Fruit fly (Drosophila melanogaster) whole organism, embryonic: ENCODE measurements around the gene Cyp4d14.

Experiments
- Abd-B ChIP-seq: fragments of 200-800 bp; sonication (Bioruptor generic); optimal IDR thresholded peaks from 2 replicates; lab custom pipeline; 2018; ENCODE audit warnings: missing biosample characterization, mild to moderate bottlenecking, missing genetic modification characterization, moderate library complexity
- Bteb2 ChIP-seq: fragments of 200-800 bp; sonication (Bioruptor generic); optimal IDR thresholded peaks from 2 replicates; lab custom pipeline; 2016; ENCODE audit warnings: missing biosample characterization, missing genetic modification characterization
- CG10654 ChIP-seq: fragments of 200-800 bp; sonication (Bioruptor generic); optimal IDR thresholded peaks from 2 replicates; lab custom pipeline; 2016; ENCODE audit warnings: missing biosample characterization, missing genetic modification characterization
- CG13624 ChIP-seq: fragments of 200-800 bp; sonication (Bioruptor generic); optimal IDR thresholded peaks from 2 replicates; lab custom pipeline; 2016; ENCODE audit warnings: missing biosample characterization, missing genetic modification characterization
- CG14965 ChIP-seq: fragments of 200-800 bp; sonication (Bioruptor generic); optimal IDR thresholded peaks from 2 replicates; lab custom pipeline; 2016; ENCODE audit warnings: missing biosample characterization, missing genetic modification characterization, borderline replicate concordance
- CG16813 ChIP-seq: fragments of 200-800 bp; sonication (Bioruptor generic); IDR thresholded peaks from 3 replicates; pipeline ENCODE4 v1.3.6; 2022; ENCODE audit warnings: missing biosample characterization, missing genetic modification characterization; ENCODE audit not compliant: partially characterized antibody
- CG17186 ChIP-seq: fragments of 200-800 bp; sonication (Bioruptor generic); optimal IDR thresholded peaks from 3 replicates; lab custom pipeline; 2017; ENCODE audit warnings: missing biosample characterization, missing genetic modification reagents, missing genetic modification characterization
- CG17359 ChIP-seq: fragments of 200-800 bp; sonication (Bioruptor generic); optimal IDR thresholded peaks from 3 replicates; lab custom pipeline; 2018; ENCODE audit warnings: missing biosample characterization, mild to moderate bottlenecking, missing genetic modification characterization, moderate library complexity
- CG2889 ChIP-seq: fragments of 200-800 bp; sonication (Bioruptor generic); IDR thresholded peaks from 3 replicates; pipeline ENCODE4 v1.3.6; 2022; ENCODE audit warnings: missing biosample characterization, missing genetic modification characterization
- CG30020 ChIP-seq: fragments of 200-800 bp; optimal IDR thresholded peaks from 2 replicates; lab custom pipeline; 2019; ENCODE audit warnings: missing biosample characterization, mild to moderate bottlenecking, missing genetic modification characterization, moderate library complexity
- CG3847 ChIP-seq: fragments of 200-800 bp; sonication (Bioruptor generic); IDR thresholded peaks from 2 replicates; pipeline ENCODE4 v1.3.6; 2022; ENCODE audit warnings: missing biosample characterization, missing genetic modification characterization
- CG42726 ChIP-seq: fragments of 200-800 bp; sonication (Bioruptor generic); IDR thresholded peaks from 2 replicates; pipeline ENCODE4 v1.3.6; 2022; ENCODE audit warnings: missing biosample characterization, missing genetic modification characterization; ENCODE audit not compliant: partially characterized antibody
- CG5953 ChIP-seq: fragments of 200-800 bp; sonication (Bioruptor generic); IDR thresholded peaks from 2 replicates; pipeline ENCODE4 v1.3.6; 2022; ENCODE audit warnings: missing biosample characterization, missing genetic modification characterization
- CG6765 ChIP-seq: fragments of 200-800 bp; sonication (Bioruptor generic); optimal IDR thresholded peaks from 3 replicates; lab custom pipeline; 2017; ENCODE audit warnings: missing biosample characterization, mild to moderate bottlenecking, missing genetic modification characterization
- CG7372 ChIP-seq: fragments of 200-800 bp; sonication (Bioruptor generic); IDR thresholded peaks from 2 replicates; pipeline ENCODE4 v1.3.6; 2022; ENCODE audit warnings: missing biosample characterization, missing genetic modification characterization
- CG9876 ChIP-seq: fragments of 200-800 bp; sonication (Bioruptor generic); optimal IDR thresholded peaks from 2 replicates; lab custom pipeline; 2016; ENCODE audit warnings: missing biosample characterization, missing genetic modification characterization
- CG9932 ChIP-seq: fragments of 200-800 bp; sonication (Bioruptor generic); IDR thresholded peaks from 2 replicates; pipeline ENCODE4 v1.3.6; 2022; ENCODE audit warnings: missing biosample characterization, missing genetic modification characterization
- Camta ChIP-seq: fragments of 200-800 bp; sonication (Bioruptor generic); optimal IDR thresholded peaks from 2 replicates; lab custom pipeline; 2016; ENCODE audit warnings: missing biosample characterization, missing genetic modification characterization
- Dfd ChIP-seq, 2 experiments: fragments of >200 bp; optimal IDR thresholded peaks; 2 replicates each; lab custom pipeline; 2017; ENCODE audit warnings: missing biosample characterization in 2 of 2, missing genetic modification characterization in 2 of 2
- Lhr ChIP-seq: fragments of 200-800 bp; sonication (Bioruptor generic); optimal IDR thresholded peaks from 3 replicates; lab custom pipeline; 2017; ENCODE audit warnings: mild to moderate bottlenecking, missing biosample characterization, missing genetic modification reagents, missing genetic modification characterization
- Med ChIP-seq: fragments of 200-800 bp; sonication (Bioruptor generic); peaks from one replicate; lab custom pipeline; 2016; ENCODE audit warnings: missing biosample characterization, missing genetic modification characterization, mild to moderate bottlenecking, inconsistent platforms, moderate library complexity
- Nf-YB ChIP-seq: fragments of 200-800 bp; sonication (Bioruptor generic); optimal IDR thresholded peaks from 3 replicates; lab custom pipeline; 2019; ENCODE audit warnings: missing biosample characterization, mild to moderate bottlenecking, missing genetic modification characterization, moderate library complexity
- Sox102F ChIP-seq: fragments of 200-800 bp; sonication (Bioruptor generic); optimal IDR thresholded peaks from 2 replicates; lab custom pipeline; 2018; ENCODE audit warnings: missing biosample characterization, mild to moderate bottlenecking, missing genetic modification characterization, moderate library complexity
- bab2 ChIP-seq: fragments of 200-800 bp; sonication (Bioruptor generic); optimal IDR thresholded peaks from 2 replicates; lab custom pipeline; 2016; ENCODE audit warnings: missing biosample characterization, missing genetic modification characterization
- bcd ChIP-seq: fragments of 200-800 bp; sonication (Bioruptor generic); optimal IDR thresholded peaks from 2 replicates; lab custom pipeline; 2017; ENCODE audit warnings: missing biosample characterization, mild to moderate bottlenecking, missing genetic modification characterization
- cas ChIP-seq: fragments of 200-800 bp; sonication (Bioruptor generic); IDR thresholded peaks from 2 replicates; pipeline ENCODE4 v1.3.6; 2022; ENCODE audit warnings: missing biosample characterization, missing genetic modification characterization
- caup ChIP-seq: fragments of 200-800 bp; sonication (Bioruptor generic); optimal IDR thresholded peaks from 3 replicates; lab custom pipeline; 2017; ENCODE audit warnings: missing biosample characterization, mild to moderate bottlenecking, missing genetic modification characterization, moderate library complexity; ENCODE audit not compliant: severe bottlenecking
- dm ChIP-seq: fragments of 200-800 bp; sonication (Bioruptor generic); optimal IDR thresholded peaks from 3 replicates; lab custom pipeline; 2016; ENCODE audit warnings: missing biosample characterization, missing genetic modification characterization
- dpn ChIP-seq, 2 experiments: fragments of 200-800 bp; sonication (Bioruptor generic); optimal IDR thresholded peaks; 3 replicates each; lab custom pipeline; 2016; ENCODE audit warnings: missing biosample characterization in 2 of 2, missing genetic modification characterization in 2 of 2
- emc ChIP-seq: fragments of 200-800 bp; sonication (Bioruptor generic); optimal IDR thresholded peaks from 2 replicates; lab custom pipeline; 2016; ENCODE audit warnings: missing biosample characterization, missing genetic modification characterization
- gcm2 ChIP-seq: fragments of 200-800 bp; sonication (Bioruptor generic); optimal IDR thresholded peaks from 2 replicates; lab custom pipeline; 2016; ENCODE audit warnings: missing biosample characterization, missing genetic modification characterization
- grn ChIP-seq: fragments of 200-800 bp; sonication (Bioruptor generic); optimal IDR thresholded peaks from 3 replicates; lab custom pipeline; 2017; ENCODE audit warnings: missing biosample characterization, missing genetic modification characterization
- kni ChIP-seq: fragments of 200-800 bp; sonication (Bioruptor generic); optimal IDR thresholded peaks from 3 replicates; lab custom pipeline; 2017; ENCODE audit warnings: mild to moderate bottlenecking, missing biosample characterization, missing genetic modification reagents, missing genetic modification characterization
- mirr ChIP-seq: fragments of 200-800 bp; sonication (Bioruptor generic); optimal IDR thresholded peaks from 3 replicates; lab custom pipeline; 2018; ENCODE audit warnings: missing biosample characterization, mild to moderate bottlenecking, missing genetic modification characterization
- mld ChIP-seq: fragments of 200-800 bp; sonication (Bioruptor generic); IDR thresholded peaks from 3 replicates; pipeline ENCODE4 v1.3.6; 2022; ENCODE audit warnings: missing biosample characterization, missing genetic modification characterization; ENCODE audit not compliant: partially characterized antibody
- pfk ChIP-seq: fragments of 200-800 bp; sonication (Bioruptor generic); optimal IDR thresholded peaks from 2 replicates; lab custom pipeline; 2018; ENCODE audit warnings: missing biosample characterization, mild to moderate bottlenecking, missing genetic modification characterization, moderate library complexity
- pita ChIP-seq: fragments of 200-800 bp; sonication (Bioruptor generic); optimal IDR thresholded peaks from 2 replicates; lab custom pipeline; 2017; ENCODE audit warnings: missing biosample characterization, mild to moderate bottlenecking, missing genetic modification characterization
- row ChIP-seq: fragments of 200-800 bp; sonication (Bioruptor generic); IDR thresholded peaks from 3 replicates; pipeline ENCODE4 v1.3.6; 2022; ENCODE audit warnings: missing biosample characterization, missing genetic modification characterization
- sc ChIP-seq, 3 experiments: fragments of >200 bp in 2 of 3; fragments of 200-800 bp in 1 of 3; sonication (Bioruptor generic) in 1 of 3; optimal IDR thresholded peaks; 2 replicates in 2 of 3; 3 replicates in 1 of 3; lab custom pipeline; 2017; ENCODE audit warnings: mild to moderate bottlenecking in 1 of 3, missing biosample characterization in 1 of 3, missing genetic modification characterization in 1 of 3, missing genetic modification reagents in 1 of 3
- sim ChIP-seq: fragments of 200-800 bp; sonication (Bioruptor generic); IDR thresholded peaks from 2 replicates; pipeline ENCODE4 v1.3.6; 2022; ENCODE audit warnings: missing biosample characterization, missing genetic modification characterization
- sna ChIP-seq: fragments of 200-800 bp; sonication (Bioruptor generic); IDR thresholded peaks from 2 replicates; pipeline ENCODE4 v1.3.6; 2022; ENCODE audit warnings: missing biosample characterization, missing genetic modification characterization; ENCODE audit not compliant: partially characterized antibody
- trh ChIP-seq: fragments of 200-800 bp; sonication (Bioruptor generic); optimal IDR thresholded peaks from 2 replicates; lab custom pipeline; 2016; ENCODE audit warnings: missing biosample characterization, missing genetic modification characterization
- vnd ChIP-seq: fragments of 200-800 bp; sonication (Bioruptor generic); IDR thresholded peaks from 3 replicates; pipeline ENCODE4 v1.3.6; 2022; ENCODE audit warnings: missing biosample characterization, missing genetic modification characterization; ENCODE audit not compliant: partially characterized antibody
- vvl ChIP-seq: fragments of 200-800 bp; sonication (Bioruptor generic); IDR thresholded peaks from 2 replicates; pipeline ENCODE4 v1.3.6; 2022; ENCODE audit warnings: missing biosample characterization, missing genetic modification characterization
- wdn ChIP-seq: fragments of 200-800 bp; sonication (Bioruptor generic); IDR thresholded peaks from 2 replicates; pipeline ENCODE4 v1.3.6; 2022; ENCODE audit warnings: missing biosample characterization, missing genetic modification characterization
- z ChIP-seq: fragments of 200-800 bp; sonication (Bioruptor generic); IDR thresholded peaks from 3 replicates; pipeline ENCODE4 v1.3.6; 2022; ENCODE audit warnings: missing biosample characterization, missing genetic modification characterization
- zen ChIP-seq: fragments of 200-800 bp; sonication (Bioruptor generic); optimal IDR thresholded peaks from 3 replicates; lab custom pipeline; 2018; ENCODE audit warnings: missing biosample characterization, mild to moderate bottlenecking, missing genetic modification characterization, moderate library complexity
- zfh2 ChIP-seq: fragments of 200-800 bp; sonication (Bioruptor generic); optimal IDR thresholded peaks from 2 replicates; lab custom pipeline; 2016; ENCODE audit warnings: missing biosample characterization, missing genetic modification characterization

The Cyp4d14 gene

DNA sequence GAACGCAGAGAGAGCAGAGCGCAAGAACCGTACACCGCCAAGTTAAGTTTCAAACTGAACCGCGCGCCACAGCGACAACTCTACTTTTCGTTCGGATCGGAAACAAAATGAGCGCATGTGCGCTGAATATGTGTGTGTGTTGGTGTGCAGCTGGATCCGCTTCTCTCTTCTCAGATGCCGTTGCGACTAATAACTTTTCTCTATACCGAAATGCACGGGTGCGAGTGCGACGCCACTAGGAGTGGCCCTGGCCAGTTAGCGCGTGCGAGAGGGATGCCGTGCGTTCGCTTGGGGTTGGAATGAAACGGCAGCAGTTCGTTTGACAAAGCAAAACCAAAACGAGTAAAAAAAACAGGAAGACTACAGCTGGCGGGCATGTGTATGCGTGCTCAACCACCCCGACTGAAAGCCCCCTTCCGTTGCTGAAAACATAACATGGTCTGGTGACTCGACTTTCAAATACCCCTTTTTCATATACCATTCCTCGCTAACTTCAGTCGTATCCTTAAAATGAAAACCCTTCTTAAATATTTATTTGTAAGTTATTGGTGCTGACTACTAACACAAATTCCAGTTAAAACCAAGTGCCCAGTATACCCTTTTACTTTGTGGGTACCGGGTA lies 38.2 kb downstream of the Cyp4d14 start (continued):
- TF ChIP-seq CG5953 (GFP tag; lab: Robert Waterston, UW): peak; percentile 100
- peak; percentile 91 for TF ChIP-seq z (GFP tag; lab: Robert Waterston, UW)
- TF ChIP-seq CG42726 (GFP tag; lab: Robert Waterston, UW): no peak
- TF ChIP-seq caup (GFP tag; lab: Kevin White, UChicago): peak; percentile 100
- TF ChIP-seq Camta (GFP tag; lab: Kevin White, UChicago): peak; percentile 100
- no peak for TF ChIP-seq sc (optimal IDR thresholded peaks at IDR 0.05; lab: Kevin White, UChicago)
- TF ChIP-seq sc (GFP tag; optimal IDR thresholded peaks at IDR 0.05; lab: Kevin White, UChicago): peak; percentile 100
- peak; percentile 95 for TF ChIP-seq CG14965
- TF ChIP-seq Abd-B (GFP tag; lab: Kevin White, UChicago): peak; percentile 100
- TF ChIP-seq dpn (GFP tag; optimal IDR thresholded peaks at IDR 0.05; lab: Kevin White, UChicago): peak; percentile 100
- peak; percentile 97 for TF ChIP-seq CG6765 (GFP tag; lab: Kevin White, UChicago)
- peak; percentile 100 for TF ChIP-seq CG13624 (GFP tag; lab: Kevin White, UChicago)
- peak; percentile 100 for TF ChIP-seq CG3847 (GFP tag; lab: Robert Waterston, UW)
- peak; percentile 99 for TF ChIP-seq Bteb2
- peak; percentile 98 for TF ChIP-seq CG17186 (GFP tag; lab: Kevin White, UChicago)
- TF ChIP-seq zfh2 (GFP tag; lab: Kevin White, UChicago): peak; percentile 100
- TF ChIP-seq Med (GFP tag; lab: Kevin White, UChicago): peak; percentile 100
- peak; percentile 100 for TF ChIP-seq CG9932
- no peak for TF ChIP-seq pita
- peak; percentile 100 for TF ChIP-seq emc
- TF ChIP-seq CG2889 (GFP tag; lab: Robert Waterston, UW): peak; percentile 100
- peak; percentile 100 for TF ChIP-seq Sox102F (GFP tag; lab: Kevin White, UChicago)
- TF ChIP-seq CG17359 (tag; lab: Kevin White, UChicago): peak; percentile 100
- TF ChIP-seq wdn (GFP tag; lab: Robert Waterston, UW): peak; percentile 100
- TF ChIP-seq Dfd (GFP tag; optimal IDR thresholded peaks at IDR 0.05; lab: Kevin White, UChicago): peak in 1 of 2 experiments; percentile 59
- peak; percentile 82 for TF ChIP-seq pfk (GFP tag; lab: Kevin White, UChicago)
- TF ChIP-seq CG16813 (GFP tag; lab: Robert Waterston, UW): 0 out of 3 replicates have a peak, but pooled peaks have one; percentile 39
- peak; percentile 99 for TF ChIP-seq Lhr (GFP tag; lab: Kevin White, UChicago)
- peak; percentile 100 for TF ChIP-seq vvl
- peak; percentile 99 for TF ChIP-seq kni
- TF ChIP-seq vnd (GFP tag; lab: Robert Waterston, UW): no peak
- peak; percentile 100 for TF ChIP-seq bcd
- TF ChIP-seq CG10654: peak; percentile 100
- TF ChIP-seq grn: peak; percentile 96
- peak; percentile 100 for TF ChIP-seq dm (GFP tag; lab: Kevin White, UChicago)
- TF ChIP-seq Nf-YB: peak; percentile 93
- peak; percentile 100 for TF ChIP-seq cas
- peak; percentile 99 for TF ChIP-seq gcm2 (GFP tag; lab: Kevin White, UChicago)
- peak; percentile 100 for TF ChIP-seq trh (GFP tag; lab: Kevin White, UChicago)
- peak; percentile 100 for TF ChIP-seq mirr (GFP tag; lab: Kevin White, UChicago)
- peak; percentile 100 for TF ChIP-seq row
- no peak; the same call in 1 of the 2 replicates for TF ChIP-seq sna (GFP tag; lab: Robert Waterston, UW)
- TF ChIP-seq sim (GFP tag; lab: Robert Waterston, UW): peak; percentile 100
- TF ChIP-seq CG9876 (GFP tag; lab: Kevin White, UChicago): peak; percentile 99
- peak; percentile 100 for TF ChIP-seq bab2 (GFP tag; lab: Kevin White, UChicago)
- TF ChIP-seq mld (GFP tag; lab: Robert Waterston, UW): no peak
- peak; percentile 100 for TF ChIP-seq CG7372
- TF ChIP-seq zen: peak; percentile 100
- TF ChIP-seq CG30020 (tag; lab: Kevin White, UChicago): peak; percentile 91
